Worm (Caenorhabditis elegans) whole organism, late embryonic: ENCODE measurements around the gene grk-1.

Experiments used
- C08G9.2 ChIP-seq: sonication (generic microtip); optimal IDR thresholded peaks from 2 replicates; lab custom pipeline; 2016; ENCODE audit warnings: mild to moderate bottlenecking, missing genetic modification characterization, moderate library complexity, missing compliant biosample characterization
- K02D7.2 ChIP-seq: sonication (generic microtip); optimal IDR thresholded peaks from 2 replicates; lab custom pipeline; 2017; ENCODE audit warnings: mild to moderate bottlenecking, missing genetic modification characterization, missing compliant biosample characterization
- K09A11.1 ChIP-seq: sonication (generic microtip); optimal IDR thresholded peaks from 2 replicates; lab custom pipeline; 2017; ENCODE audit warnings: antibody characterized with exemption, mild to moderate bottlenecking, missing genetic modification characterization, missing compliant biosample characterization; ENCODE audit not compliant: insufficient read depth
- Y22D7AL.16 ChIP-seq: sonication (generic microtip); optimal IDR thresholded peaks from 2 replicates; lab custom pipeline; 2016; ENCODE audit warnings: missing genetic modification characterization, missing compliant biosample characterization
- ahr-1 ChIP-seq: sonication (generic microtip); optimal IDR thresholded peaks from 2 replicates; lab custom pipeline; 2016; ENCODE audit warnings: missing genetic modification characterization, missing compliant biosample characterization
- ama-1 ChIP-seq: fragments of 150-350 bp; optimal IDR thresholded peaks from 2 replicates; lab custom pipeline; 2014
- ceh-19 ChIP-seq: fragments of 200-800 bp; sonication (Bioruptor generic); optimal IDR thresholded peaks from 2 replicates; lab custom pipeline; 2018; ENCODE audit warnings: mild to moderate bottlenecking, missing genetic modification characterization, missing compliant biosample characterization
- ceh-2 ChIP-seq: sonication (generic microtip); optimal IDR thresholded peaks from 2 replicates; lab custom pipeline; 2016; ENCODE audit warnings: missing genotype, missing genetic modification characterization, missing compliant biosample characterization
- ceh-24 ChIP-seq: sonication (generic microtip); optimal IDR thresholded peaks from 2 replicates; lab custom pipeline; 2016; ENCODE audit warnings: mild to moderate bottlenecking, missing genetic modification characterization, missing compliant biosample characterization
- ceh-30 ChIP-seq: fragments of 150-350 bp; optimal IDR thresholded peaks from 2 replicates; lab custom pipeline; 2014; ENCODE audit warnings: missing biosample characterization, missing genetic modification characterization
- ceh-34 ChIP-seq: sonication (generic microtip); optimal IDR thresholded peaks from 2 replicates; lab custom pipeline; 2016; ENCODE audit warnings: mild to moderate bottlenecking, missing genetic modification characterization, missing compliant biosample characterization
- ceh-45 ChIP-seq: fragments of 200-800 bp; sonication (Bioruptor generic); IDR thresholded peaks from 2 replicates; pipeline ENCODE4 v1.3.6; 2022; ENCODE audit warnings: missing genetic modification reagents, missing genetic modification characterization, missing compliant biosample characterization
- ceh-48 ChIP-seq: sonication (generic microtip); optimal IDR thresholded peaks from 2 replicates; lab custom pipeline; 2016; ENCODE audit warnings: missing genetic modification characterization, inconsistent platforms, missing compliant biosample characterization
- ceh-6 ChIP-seq: fragments of 200-800 bp; sonication (Bioruptor generic); optimal IDR thresholded peaks from 2 replicates; lab custom pipeline; 2018; ENCODE audit warnings: mild to moderate bottlenecking, missing genetic modification characterization, missing compliant biosample characterization
- che-1 ChIP-seq: sonication (generic microtip); optimal IDR thresholded peaks from 2 replicates; lab custom pipeline; 2016; ENCODE audit warnings: mild to moderate bottlenecking, missing genetic modification characterization, missing compliant biosample characterization
- dmd-4 ChIP-seq: sonication (generic microtip); optimal IDR thresholded peaks from 2 replicates; lab custom pipeline; 2016; ENCODE audit warnings: borderline replicate concordance, missing genetic modification characterization, missing compliant biosample characterization
- dve-1 ChIP-seq: sonication (generic microtip); optimal IDR thresholded peaks from 2 replicates; lab custom pipeline; 2017; ENCODE audit warnings: antibody characterized with exemption, mild to moderate bottlenecking, missing genetic modification characterization, missing compliant biosample characterization
- elt-4 ChIP-seq: sonication (generic microtip); optimal IDR thresholded peaks from 2 replicates; lab custom pipeline; 2016; ENCODE audit warnings: missing genetic modification characterization, missing compliant biosample characterization
- fax-1 ChIP-seq: sonication (generic microtip); optimal IDR thresholded peaks from 2 replicates; lab custom pipeline; 2016; ENCODE audit warnings: missing genotype, missing genetic modification characterization, missing compliant biosample characterization
- gmeb-2 ChIP-seq: sonication (generic microtip); optimal IDR thresholded peaks from 2 replicates; lab custom pipeline; 2016; ENCODE audit warnings: missing genetic modification characterization, inconsistent platforms, missing compliant biosample characterization
- hlh-13 ChIP-seq: fragments of 200-800 bp; sonication (Bioruptor generic); optimal IDR thresholded peaks from 2 replicates; lab custom pipeline; 2018; ENCODE audit warnings: mild to moderate bottlenecking, missing genetic modification characterization, missing compliant biosample characterization
- hlh-30 ChIP-seq: sonication (generic microtip); optimal IDR thresholded peaks from 2 replicates; lab custom pipeline; 2017; ENCODE audit warnings: antibody characterized with exemption, missing genetic modification characterization, missing compliant biosample characterization; ENCODE audit not compliant: insufficient read depth
- hlh-8 ChIP-seq: sonication (generic microtip); optimal IDR thresholded peaks from 2 replicates; lab custom pipeline; 2016; ENCODE audit warnings: missing genotype, missing genetic modification characterization, missing compliant biosample characterization
- mec-3 ChIP-seq: sonication (generic microtip); optimal IDR thresholded peaks from 2 replicates; lab custom pipeline; 2016; ENCODE audit warnings: borderline replicate concordance, missing genetic modification characterization, missing compliant biosample characterization
- nfya-1 ChIP-seq: sonication (generic microtip); optimal IDR thresholded peaks from 2 replicates; lab custom pipeline; 2017; ENCODE audit warnings: missing genetic modification characterization, mild to moderate bottlenecking, missing compliant biosample characterization, antibody characterized with exemption, moderate library complexity
- nhr-11 ChIP-seq: fragments of 150-350 bp; optimal IDR thresholded peaks from 2 replicates; lab custom pipeline; 2014; ENCODE audit warnings: missing biosample characterization, missing genetic modification characterization
- nhr-232 ChIP-seq: sonication (generic microtip); optimal IDR thresholded peaks from 2 replicates; lab custom pipeline; 2016; ENCODE audit warnings: missing genetic modification characterization, missing compliant biosample characterization
- npax-4 ChIP-seq: sonication (generic microtip); optimal IDR thresholded peaks from 2 replicates; lab custom pipeline; 2016; ENCODE audit warnings: missing genetic modification characterization, missing compliant biosample characterization
- odd-2 ChIP-seq: sonication (generic microtip); optimal IDR thresholded peaks from 2 replicates; lab custom pipeline; 2017; ENCODE audit warnings: antibody characterized with exemption, mild to moderate bottlenecking, missing genetic modification characterization, missing compliant biosample characterization
- pag-3 ChIP-seq: sonication (generic microtip); optimal IDR thresholded peaks from 2 replicates; lab custom pipeline; 2016; ENCODE audit warnings: missing compliant biosample characterization, missing genetic modification characterization, borderline replicate concordance
- pat-9 ChIP-seq: fragments of 200-800 bp; sonication (Bioruptor generic); optimal IDR thresholded peaks from 2 replicates; lab custom pipeline; 2018; ENCODE audit warnings: mild to moderate bottlenecking, missing genetic modification characterization, moderate library complexity, missing compliant biosample characterization
- pha-2 ChIP-seq: sonication (generic microtip); optimal IDR thresholded peaks from 2 replicates; lab custom pipeline; 2017; ENCODE audit warnings: mild to moderate bottlenecking, missing genetic modification characterization, missing compliant biosample characterization
- pha-4 ChIP-seq: fragments of 150-350 bp; optimal IDR thresholded peaks from 2 replicates; lab custom pipeline; 2018; ENCODE audit warnings: missing biosample characterization, missing genetic modification reagents, missing genetic modification characterization
- pqm-1 ChIP-seq: sonication (generic microtip); optimal IDR thresholded peaks from 2 replicates; lab custom pipeline; 2016; ENCODE audit warnings: missing genetic modification characterization, missing compliant biosample characterization
- sox-2 ChIP-seq: fragments of 200-800 bp; sonication (Bioruptor generic); IDR thresholded peaks from 2 replicates; pipeline ENCODE4 v1.3.6; 2022; ENCODE audit warnings: missing genetic modification reagents, missing genetic modification characterization, missing compliant biosample characterization
- sox-4 ChIP-seq: sonication (generic microtip); optimal IDR thresholded peaks from 2 replicates; lab custom pipeline; 2017; ENCODE audit warnings: mild to moderate bottlenecking, missing genetic modification characterization, inconsistent platforms, missing compliant biosample characterization
- tbx-2 ChIP-seq: sonication (generic microtip); optimal IDR thresholded peaks from 2 replicates; lab custom pipeline; 2016; ENCODE audit warnings: missing genetic modification characterization, missing compliant biosample characterization
- unc-42 ChIP-seq: sonication (generic microtip); optimal IDR thresholded peaks from 2 replicates; lab custom pipeline; 2016; ENCODE audit warnings: missing genotype, missing genetic modification characterization, missing compliant biosample characterization
- unc-55 ChIP-seq: sonication (generic microtip); optimal IDR thresholded peaks from 2 replicates; lab custom pipeline; 2017; ENCODE audit warnings: missing biosample characterization, missing genetic modification reagents, missing genetic modification characterization
- zip-5 ChIP-seq: sonication (generic microtip); optimal IDR thresholded peaks from 2 replicates; lab custom pipeline; 2016; ENCODE audit warnings: missing genetic modification characterization, missing compliant biosample characterization
- ztf-16 ChIP-seq: sonication (generic microtip); optimal IDR thresholded peaks from 2 replicates; lab custom pipeline; 2017; ENCODE audit warnings: missing genetic modification characterization, missing compliant biosample characterization

Gene grk-1

DNA sequence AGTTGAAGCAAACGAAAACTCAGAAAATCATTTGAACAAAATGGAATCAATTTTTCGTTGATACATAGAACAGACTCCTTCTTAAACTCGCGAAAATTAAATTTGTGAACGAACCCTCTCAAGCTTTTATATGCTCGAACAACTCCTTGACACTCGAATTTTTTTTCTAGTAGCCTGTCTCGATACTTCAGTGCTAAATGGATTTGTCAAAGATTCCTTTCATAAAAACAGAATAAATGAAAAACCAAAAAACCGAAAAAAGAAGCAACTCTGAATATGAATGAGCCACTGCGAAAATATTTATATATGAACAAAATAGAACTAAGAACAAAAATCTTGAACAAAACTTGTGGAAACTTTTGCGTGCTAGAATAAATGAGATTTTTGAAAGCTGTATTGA lies 11.0 kb upstream of the grk-1 start:
- no peak for TF ChIP-seq dve-1 (tag; lab: Kevin White, UChicago)
- TF ChIP-seq nhr-232: no peak
- no peak for TF ChIP-seq ama-1 (lab: Kevin White, UChicago)
- no peak for TF ChIP-seq hlh-8 (tag; lab: Kevin White, UChicago)
- TF ChIP-seq tbx-2 (tag; lab: Kevin White, UChicago): no peak
- no peak for TF ChIP-seq che-1 (tag; lab: Kevin White, UChicago)
- TF ChIP-seq ztf-16 (tag; lab: Kevin White, UChicago): no peak
- no peak for TF ChIP-seq nfya-1 (tag; lab: Kevin White, UChicago)
- no peak for TF ChIP-seq pqm-1 (tag; lab: Kevin White, UChicago)
- TF ChIP-seq ahr-1 (tag; lab: Kevin White, UChicago): no peak
- TF ChIP-seq ceh-30 (tag; lab: Kevin White, UChicago): no peak
- no peak for TF ChIP-seq zip-5 (tag; lab: Kevin White, UChicago)
- no peak for TF ChIP-seq pha-4 (tag; lab: Kevin White, UChicago)
- TF ChIP-seq Y22D7AL.16: no peak
- no peak for TF ChIP-seq sox-4 (tag; lab: Kevin White, UChicago)
- TF ChIP-seq C08G9.2 (tag; lab: Kevin White, UChicago): no peak

DNA sequence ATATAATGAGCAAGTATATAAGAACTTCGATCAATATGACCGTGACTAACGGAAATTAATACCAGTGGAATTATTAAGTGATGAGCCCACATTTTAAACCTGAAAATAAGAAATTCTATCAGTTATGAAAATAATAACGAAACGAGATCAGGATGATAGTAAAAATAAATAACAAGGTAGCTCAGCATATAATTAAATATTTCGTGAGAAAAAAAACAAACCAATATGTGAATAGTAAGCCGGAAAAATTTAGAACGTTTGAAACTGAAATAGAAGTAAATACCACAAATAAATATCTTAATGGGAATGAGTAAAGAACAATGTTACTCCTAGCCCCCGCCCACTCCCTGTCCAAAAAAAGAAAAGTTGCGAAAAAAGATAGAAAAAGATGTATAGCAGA lies 9.7 kb upstream of the grk-1 start, which contains the start of gene F19C6.3:
TSS of gene F19C6.3 (minus strand) at position 101 of the 400 bp plus-strand sequence.
- TF ChIP-seq hlh-30 (tag; lab: Kevin White, UChicago) (no peak), C08G9.2 (tag; lab: Kevin White, UChicago) (no peak), elt-4 (tag; lab: Kevin White, UChicago) (no peak), ceh-45 (GFP tag; lab: Robert Waterston, UW) (no peak), pat-9 (tag; lab: Kevin White, UChicago) (no peak), gmeb-2 (no peak), hlh-13 (no peak), pha-2 (no peak), ceh-48 (tag; lab: Kevin White, UChicago) (no peak), ceh-24 (tag; lab: Kevin White, UChicago) (no peak), sox-4 (tag; lab: Kevin White, UChicago) (no peak), fax-1 (tag; lab: Kevin White, UChicago) (no peak), K02D7.2 (tag; lab: Kevin White, UChicago) (no peak), unc-55 (GFP tag; lab: Kevin White, UChicago) (no peak), unc-42 (tag; lab: Kevin White, UChicago) (no peak), Y22D7AL.16 (no peak), mec-3 (tag; lab: Kevin White, UChicago) (no peak), pha-4 (tag; lab: Kevin White, UChicago) (no peak), dmd-4 (tag; lab: Kevin White, UChicago) (no peak), pag-3 (no peak)

DNA sequence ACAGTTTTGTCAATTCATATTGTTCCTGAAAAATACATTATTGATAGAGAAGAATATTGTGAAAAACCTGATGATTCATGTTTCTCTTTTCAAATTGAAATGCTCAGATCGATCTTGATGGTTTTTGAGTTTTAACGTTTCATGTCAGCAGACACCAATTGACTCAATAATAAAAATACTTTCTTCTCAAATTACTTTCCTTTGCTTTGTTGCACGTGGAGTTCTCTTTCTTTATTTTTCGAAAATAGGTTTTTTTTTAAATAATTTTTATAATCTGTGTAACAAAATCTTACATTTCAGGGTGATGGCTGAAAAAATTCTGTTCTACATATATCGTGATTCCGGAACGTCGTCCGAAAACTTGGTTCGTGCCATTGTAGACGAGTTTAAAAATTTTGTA lies 1.6 kb upstream of the grk-1 start, which contains the start of gene F19C6.2:
TSS of gene F19C6.2 (plus strand) at position 301 of the 400 bp plus-strand sequence.
- TF ChIP-seq nhr-11 (tag; lab: Kevin White, UChicago) (no peak), K09A11.1 (tag; lab: Kevin White, UChicago) (no peak), dmd-4 (tag; lab: Kevin White, UChicago) (no peak), sox-2 (GFP tag; lab: Robert Waterston, UW) (no peak), ztf-16 (tag; lab: Kevin White, UChicago) (no peak), npax-4 (tag; lab: Kevin White, UChicago) (no peak), ceh-6 (GFP tag; lab: Kevin White, UChicago) (no peak), ceh-34 (no peak), sox-4 (tag; lab: Kevin White, UChicago) (no peak), ceh-2 (tag; lab: Kevin White, UChicago) (no peak), ceh-19 (no peak), odd-2 (tag; lab: Kevin White, UChicago) (no peak), ahr-1 (tag; lab: Kevin White, UChicago) (no peak), gmeb-2 (no peak), dve-1 (tag; lab: Kevin White, UChicago) (no peak), ama-1 (lab: Kevin White, UChicago) (no peak)
- TF ChIP-seq, all 69 proteins: peak for 0
